Worm (Caenorhabditis elegans): Measurements from ENCODE around the gene bud-31.

The bud-31 gene

ce11 chrIII:9721991-9722390 lies 25.7 kb upstream of the bud-31 start:
- no peak for TF ChIP-seq unc-42 (tag; optimal IDR thresholded peaks at IDR 0.05)
- TF ChIP-seq elt-2 (tag; optimal IDR thresholded peaks at IDR 0.05) = peak; percentile 73

ce11 chrIII:9720191-9720590 lies 23.9 kb upstream of the bud-31 start, which contains the start of gene ncx-7:
TSS of gene ncx-7 (minus strand) at chrIII:9720291.
- no peak for TF ChIP-seq lim-6 (tag; optimal IDR thresholded peaks at IDR 0.05)
- TF ChIP-seq unc-86 (tag; optimal IDR thresholded peaks at IDR 0.05) = no peak
- no peak for TF ChIP-seq ztf-16 (tag; optimal IDR thresholded peaks at IDR 0.05)
- TF ChIP-seq hlh-30 (tag; optimal IDR thresholded peaks at IDR 0.05; ENCODE audit: insufficient read depth) = no peak
- no peak for TF ChIP-seq zip-5 (tag; optimal IDR thresholded peaks at IDR 0.05)
- TF ChIP-seq ceh-24 (tag; optimal IDR thresholded peaks at IDR 0.05) = no peak
- TF ChIP-seq lin-11 (tag; optimal IDR thresholded peaks at IDR 0.05) = no peak
- no peak for TF ChIP-seq C38D4.7 (GFP tag; optimal IDR thresholded peaks at IDR 0.05)

DNA sequence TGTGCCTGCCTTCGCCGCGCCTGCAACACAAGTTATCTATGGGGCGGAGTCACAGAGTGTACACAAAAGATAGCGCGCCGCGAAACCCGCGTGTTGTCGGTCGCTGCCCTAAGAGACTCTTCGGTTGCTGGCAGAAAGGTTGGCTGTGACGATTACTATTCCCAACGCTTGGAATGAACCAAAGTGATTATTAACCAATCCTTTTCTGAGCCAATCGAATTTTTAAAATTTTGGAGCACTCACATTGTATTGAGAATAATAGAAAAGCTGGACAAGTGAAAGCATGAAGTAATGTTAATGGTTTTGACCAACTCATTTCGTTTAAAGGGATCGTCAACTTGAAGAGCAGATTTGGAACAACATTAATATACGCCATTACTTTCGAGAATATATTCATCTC lies 20.9 kb upstream of the bud-31 start:
- no peak for TF ChIP-seq ceh-45 (GFP tag; IDR thresholded peaks at IDR 0.05)
- TF ChIP-seq elt-2 (tag; optimal IDR thresholded peaks at IDR 0.05) = peak; percentile 55
- peak; percentile 5 for TF ChIP-seq ama-1 (optimal IDR thresholded peaks at IDR 0.05)

- TF ChIP-seq elt-2 (tag; optimal IDR thresholded peaks at IDR 0.05) = peak; percentile 52
- TF ChIP-seq lin-11 (tag; optimal IDR thresholded peaks at IDR 0.05) = no peak
- no peak for TF ChIP-seq Y22D7AL.16 (tag; optimal IDR thresholded peaks at IDR 0.05)
Measured at ce11 chrIII:9714731-9715130, 18.4 kb upstream of the bud-31 start.

- TF ChIP-seq pax-1 (tag; optimal IDR thresholded peaks at IDR 0.05) (no peak), ceh-18 (tag; optimal IDR thresholded peaks at IDR 0.05) (no peak), K02D7.2 (tag; optimal IDR thresholded peaks at IDR 0.05) (no peak), ceh-6 (GFP tag; optimal IDR thresholded peaks at IDR 0.05) (no peak), rnt-1 (tag; optimal IDR thresholded peaks at IDR 0.05) (no peak), pat-9 (tag; optimal IDR thresholded peaks at IDR 0.05) (no peak), pqm-1 (tag; optimal IDR thresholded peaks at IDR 0.05) (no peak), unc-3 (GFP tag; conservative IDR thresholded peaks at IDR 0.05) (no peak), unc-3 (tag; optimal IDR thresholded peaks at IDR 0.05) (no peak), unc-55 (GFP tag; optimal IDR thresholded peaks at IDR 0.05) (no peak), nfya-1 (tag; optimal IDR thresholded peaks at IDR 0.05) (no peak), zip-5 (tag; optimal IDR thresholded peaks at IDR 0.05) (no peak), fax-1 (tag; optimal IDR thresholded peaks at IDR 0.05) (no peak)
Measured at ce11 chrIII:9713862-9714261, 17.5 kb upstream of the bud-31 start, which contains the start of gene ncx-6. TSS of gene ncx-6 (minus strand) at chrIII:9713949.

DNA sequence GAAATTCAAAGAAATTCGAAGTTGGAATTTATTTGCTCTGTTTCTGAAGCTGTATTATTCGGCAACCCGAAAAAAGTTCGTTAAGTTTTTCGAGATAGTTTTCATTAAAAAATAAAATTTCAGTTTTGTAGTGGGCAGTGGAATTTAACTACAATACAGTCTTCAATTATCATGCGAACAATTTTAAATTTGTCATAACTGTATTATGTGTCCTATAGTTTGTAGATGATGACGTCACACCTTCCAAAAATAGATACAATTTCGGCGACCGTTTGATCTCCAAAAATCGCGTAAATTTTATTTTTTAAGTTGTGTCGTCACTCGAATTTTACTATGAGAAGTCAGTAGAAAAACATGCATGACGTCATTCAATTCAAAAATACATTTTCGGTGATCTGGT lies 16.9 kb upstream of the bud-31 start:
- TF ChIP-seq hlh-6 (tag; optimal IDR thresholded peaks at IDR 0.05) (no peak), ttx-3 (tag; optimal IDR thresholded peaks at IDR 0.05) (no peak), pax-1 (tag; optimal IDR thresholded peaks at IDR 0.05) (no peak), unc-3 (GFP tag; conservative IDR thresholded peaks at IDR 0.05) (no peak), unc-3 (tag; optimal IDR thresholded peaks at IDR 0.05) (no peak)

DNA sequence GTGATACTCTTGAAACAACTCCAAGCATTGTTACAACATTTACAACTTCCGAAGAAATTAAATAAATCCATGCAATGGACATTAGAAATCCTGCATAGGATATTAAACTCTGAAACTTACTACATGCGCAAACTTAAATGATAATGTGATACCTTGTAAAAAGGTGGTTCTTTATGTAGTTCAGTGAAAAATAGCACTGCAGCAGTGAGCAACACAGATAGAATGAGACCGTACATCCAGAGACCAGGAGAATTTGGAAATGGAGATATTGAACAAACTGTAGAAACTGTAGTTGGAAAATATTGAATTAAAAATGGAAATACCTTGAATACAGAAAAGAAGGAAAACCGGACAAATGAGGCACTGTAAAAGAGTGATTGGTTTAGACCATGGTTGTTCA lies 14.8 kb upstream of the bud-31 start:
- no peak for TF ChIP-seq pha-2 (tag; optimal IDR thresholded peaks at IDR 0.05)
- TF ChIP-seq pat-9 (tag; optimal IDR thresholded peaks at IDR 0.05) = no peak
- TF ChIP-seq ceh-19 (GFP tag; optimal IDR thresholded peaks at IDR 0.05) = no peak
- TF ChIP-seq ceh-18 (tag; optimal IDR thresholded peaks at IDR 0.05) = no peak
- TF ChIP-seq ceh-2 (tag; optimal IDR thresholded peaks at IDR 0.05) = no peak
- no peak for TF ChIP-seq tbx-7 (tag; optimal IDR thresholded peaks at IDR 0.05)
- no peak for TF ChIP-seq gmeb-2 (tag; optimal IDR thresholded peaks at IDR 0.05)
- TF ChIP-seq nhr-232 (tag; optimal IDR thresholded peaks at IDR 0.05) = no peak
- TF ChIP-seq ceh-48 (tag; optimal IDR thresholded peaks at IDR 0.05) = no peak
- no peak for TF ChIP-seq ceh-6 (GFP tag; optimal IDR thresholded peaks at IDR 0.05)
- TF ChIP-seq hlh-15 (tag; optimal IDR thresholded peaks at IDR 0.05) = no peak
- no peak for TF ChIP-seq ahr-1 (tag; optimal IDR thresholded peaks at IDR 0.05)
- no peak for TF ChIP-seq ceh-45 (GFP tag; IDR thresholded peaks at IDR 0.05)
- TF ChIP-seq fax-1 (tag; optimal IDR thresholded peaks at IDR 0.05) = no peak
- no peak for TF ChIP-seq lim-6 (tag; optimal IDR thresholded peaks at IDR 0.05)
- TF ChIP-seq che-1 (tag; optimal IDR thresholded peaks at IDR 0.05) = no peak
